Fruit fly (Drosophila melanogaster): ENCODE measurements around the gene mtgo.

DNA sequence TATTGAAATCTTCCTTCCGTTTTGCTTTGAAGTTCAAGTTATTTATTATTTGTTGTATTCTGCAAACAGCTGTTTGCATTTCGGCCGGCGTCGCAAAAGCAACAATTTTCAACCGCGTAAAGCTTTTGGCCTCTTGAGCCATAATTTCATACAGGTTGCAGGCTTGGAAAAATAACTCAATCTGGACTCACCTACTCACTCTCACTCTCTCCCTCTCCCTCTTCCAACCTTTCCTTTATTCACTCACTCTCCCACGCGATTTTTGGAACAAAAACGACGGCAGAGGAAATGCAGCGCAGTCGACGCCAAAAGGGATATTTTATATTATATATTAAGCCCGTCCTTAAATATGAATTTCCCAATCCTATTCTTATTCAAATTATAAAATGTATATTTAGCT, 922 bp upstream of the mtgo start:
- TF ChIP-seq dmrt93B (GFP tag; optimal IDR thresholded peaks at IDR 0.05) = no peak
- TF ChIP-seq dl (GFP tag; optimal IDR thresholded peaks at IDR 0.05; ENCODE audit: insufficient read depth in 1 of 2, partially characterized antibody in 2 of 2) = no peak

All from whole organism, wandering third instar larva.